Worm (Caenorhabditis elegans) whole organism, L4 larva: ENCODE data around the gene Y53G8AR.8.

Experiments
- D1046.2 ChIP-seq: fragments of 200-800 bp; sonication (Bioruptor generic); IDR thresholded peaks from 2 replicates; pipeline ENCODE4 v1.3.6; 2022; ENCODE audit warnings: missing genetic modification characterization, missing compliant biosample characterization
- F10B5.3 ChIP-seq: sonication (generic microtip); optimal IDR thresholded peaks from 2 replicates; lab custom pipeline; 2016; ENCODE audit warnings: mild to moderate bottlenecking, missing genetic modification characterization, missing compliant biosample characterization
- F26F4.8 ChIP-seq: fragments of 200-800 bp; sonication (Bioruptor generic); conservative IDR thresholded peaks from 2 replicates; pipeline ENCODE4 v1.3.6; 2022; ENCODE audit warnings: missing genetic modification characterization, missing compliant biosample characterization
- F49E8.2 ChIP-seq: sonication (generic microtip); optimal IDR thresholded peaks from 2 replicates; lab custom pipeline; 2016; ENCODE audit warnings: missing compliant biosample characterization, mild to moderate bottlenecking, missing genetic modification characterization, borderline replicate concordance
- Y105C5A.15 ChIP-seq: fragments of 200-800 bp; sonication (Bioruptor generic); IDR thresholded peaks from 2 replicates; pipeline ENCODE4 v1.3.6; 2022; ENCODE audit warnings: missing genetic modification characterization, missing compliant biosample characterization
- aha-1 ChIP-seq: fragments of 150-350 bp; peaks from one replicate; lab custom pipeline; 2014; ENCODE audit warnings: missing biosample characterization, missing genetic modification characterization
- aly-2 ChIP-seq: sonication (generic microtip); optimal IDR thresholded peaks from 2 replicates; lab custom pipeline; 2018; ENCODE audit warnings: missing biosample characterization, missing genetic modification characterization
- ama-1 ChIP-seq: fragments of 150-350 bp; optimal IDR thresholded peaks from 2 replicates; lab custom pipeline; 2014; ENCODE audit warnings: inconsistent platforms, mixed read lengths
- arid-1 ChIP-seq: fragments of 200-800 bp; sonication (Bioruptor generic); conservative IDR thresholded peaks from 2 replicates; pipeline ENCODE4 v1.3.6; 2022; ENCODE audit warnings: missing genetic modification reagents, missing genetic modification characterization, missing compliant biosample characterization
- ceh-28 ChIP-seq: fragments of 150-350 bp; optimal IDR thresholded peaks from 2 replicates; lab custom pipeline; 2014; ENCODE audit warnings: missing biosample characterization, missing genetic modification reagents, missing genetic modification characterization
- ceh-32 ChIP-seq: sonication (generic microtip); optimal IDR thresholded peaks from 2 replicates; lab custom pipeline; 2016; ENCODE audit warnings: mild to moderate bottlenecking, missing genetic modification characterization, missing compliant biosample characterization; ENCODE audit not compliant: poor library complexity
- ceh-82 ChIP-seq: sonication (generic microtip); optimal IDR thresholded peaks from 2 replicates; lab custom pipeline; 2017; ENCODE audit warnings: missing biosample characterization, missing genetic modification characterization
- ces-1 ChIP-seq: fragments of 150-350 bp; sonication (generic microtip); optimal IDR thresholded peaks from 4 replicates; lab custom pipeline; 2014; ENCODE audit warnings: missing biosample characterization, missing genetic modification reagents, missing genetic modification characterization
- ctbp-1 ChIP-seq: fragments of 200-800 bp; sonication (Bioruptor generic); IDR thresholded peaks from 2 replicates; pipeline ENCODE4 v1.3.6; 2022; ENCODE audit warnings: missing genetic modification reagents, missing genetic modification characterization, missing compliant biosample characterization
- daf-12 ChIP-seq: fragments of 150-350 bp; optimal IDR thresholded peaks from 2 replicates; lab custom pipeline; 2014; ENCODE audit warnings: missing biosample characterization, missing genetic modification reagents, missing genetic modification characterization
- daf-16 ChIP-seq, 3 experiments: sonication (generic microtip); optimal IDR thresholded peaks; 2 replicates each; lab custom pipeline; 2016 to 2017; ENCODE audit warnings: missing genetic modification characterization in 3 of 3, missing genetic modification reagents in 3 of 3, mild to moderate bottlenecking in 2 of 3, missing compliant biosample characterization in 2 of 3, missing biosample characterization in 1 of 3, moderate library complexity in 1 of 3
- daf-8 ChIP-seq: fragments of 200-800 bp; sonication (Bioruptor generic); IDR thresholded peaks from 2 replicates; pipeline ENCODE4 v1.3.6; 2022; ENCODE audit warnings: missing genetic modification characterization, missing compliant biosample characterization
- dpl-1 ChIP-seq: fragments of 150-350 bp; optimal IDR thresholded peaks from 2 replicates; lab custom pipeline; 2014; ENCODE audit warnings: missing biosample characterization, missing genetic modification reagents, missing genetic modification characterization
- duxl-1 ChIP-seq: sonication (generic microtip); optimal IDR thresholded peaks from 2 replicates; lab custom pipeline; 2016; ENCODE audit warnings: mild to moderate bottlenecking, missing genetic modification characterization, moderate library complexity, missing compliant biosample characterization; ENCODE audit not compliant: poor library complexity
- dve-1 ChIP-seq: sonication (generic microtip); optimal IDR thresholded peaks from 2 replicates; lab custom pipeline; 2017; ENCODE audit warnings: antibody characterized with exemption, mild to moderate bottlenecking, missing genetic modification characterization, missing compliant biosample characterization; ENCODE audit not compliant: insufficient read depth
- fkh-10 ChIP-seq: fragments of 150-350 bp; optimal IDR thresholded peaks from 2 replicates; lab custom pipeline; 2014; ENCODE audit warnings: missing biosample characterization, missing genetic modification reagents, missing genetic modification characterization
- hif-1 ChIP-seq, 2 experiments: sonication (generic microtip); optimal IDR thresholded peaks; 2 replicates each; lab custom pipeline; 2016 to 2017; ENCODE audit warnings: missing compliant biosample characterization in 2 of 2, missing genetic modification characterization in 2 of 2, missing genetic modification reagents in 2 of 2, missing genotype in 2 of 2, mild to moderate bottlenecking in 1 of 2
- hlh-11 ChIP-seq: fragments of 200-800 bp; sonication (Bioruptor generic); optimal IDR thresholded peaks from 2 replicates; lab custom pipeline; 2018; ENCODE audit warnings: mild to moderate bottlenecking, missing genetic modification characterization, missing compliant biosample characterization
- hlh-30 ChIP-seq: sonication (generic microtip); optimal IDR thresholded peaks from 2 replicates; lab custom pipeline; 2017; ENCODE audit warnings: antibody characterized with exemption, mild to moderate bottlenecking, missing genetic modification characterization, missing compliant biosample characterization; ENCODE audit not compliant: insufficient read depth
- lin-38 ChIP-seq: fragments of 200-800 bp; sonication (Bioruptor generic); IDR thresholded peaks from 2 replicates; pipeline ENCODE4 v1.3.6; 2022; ENCODE audit warnings: missing genetic modification reagents, missing genetic modification characterization, missing compliant biosample characterization
- lsy-2 ChIP-seq, 2 experiments: fragments of 150-350 bp in 1 of 2; sonication (generic microtip) in 1 of 2; optimal IDR thresholded peaks; 2 replicates each; lab custom pipeline; 2014 to 2017; ENCODE audit warnings: missing biosample characterization in 2 of 2, missing genetic modification characterization in 2 of 2
- madf-5 ChIP-seq, 2 experiments: fragments of 200-800 bp; sonication (Bioruptor generic); IDR thresholded peaks; 2 replicates each; pipeline ENCODE4 v1.3.6; 2022; ENCODE audit warnings: missing compliant biosample characterization in 2 of 2, missing genetic modification characterization in 2 of 2
- mdt-29 ChIP-seq: fragments of 200-800 bp; sonication (Bioruptor generic); IDR thresholded peaks from 2 replicates; pipeline ENCODE4 v1.3.6; 2022; ENCODE audit warnings: missing genetic modification reagents, missing genetic modification characterization, missing compliant biosample characterization
- mes-2 ChIP-seq: sonication (generic microtip); optimal IDR thresholded peaks from 2 replicates; lab custom pipeline; 2016; ENCODE audit warnings: missing genotype, mild to moderate bottlenecking, missing genetic modification characterization, missing compliant biosample characterization; ENCODE audit not compliant: poor library complexity, severe bottlenecking
- nhr-28 ChIP-seq: fragments of 150-350 bp; optimal IDR thresholded peaks from 2 replicates; lab custom pipeline; 2014; ENCODE audit warnings: missing biosample characterization, missing genetic modification characterization
- nhr-42 ChIP-seq: fragments of 200-800 bp; sonication (Bioruptor generic); IDR thresholded peaks from 2 replicates; pipeline ENCODE4 v1.3.6; 2022; ENCODE audit warnings: missing genetic modification characterization, missing compliant biosample characterization
- nhr-6 ChIP-seq: fragments of 150-350 bp; optimal IDR thresholded peaks from 2 replicates; lab custom pipeline; 2014; ENCODE audit warnings: missing biosample characterization, missing genetic modification characterization
- skn-1 ChIP-seq: fragments of 150-350 bp; optimal IDR thresholded peaks from 2 replicates; lab custom pipeline; 2014; ENCODE audit warnings: missing biosample characterization, missing genetic modification characterization
- unc-130 ChIP-seq: sonication (generic microtip); optimal IDR thresholded peaks from 2 replicates; lab custom pipeline; 2016; ENCODE audit warnings: missing genetic modification reagents, missing genetic modification characterization, missing compliant biosample characterization
- vab-7 ChIP-seq: fragments of 200-800 bp; sonication (Bioruptor generic); IDR thresholded peaks from 2 replicates; pipeline ENCODE4 v1.3.6; 2022; ENCODE audit warnings: missing genetic modification reagents, missing genetic modification characterization, missing compliant biosample characterization
- zip-11 ChIP-seq: fragments of 200-800 bp; sonication (Bioruptor generic); IDR thresholded peaks from 2 replicates; pipeline ENCODE4 v1.3.6; 2022; ENCODE audit warnings: missing genetic modification characterization, missing compliant biosample characterization

Gene Y53G8AR.8

ce11 chrIII:3323906-3324305, 29.8 kb upstream of the Y53G8AR.8 start (continued):
- TF ChIP-seq hlh-30 (peak; percentile 52), nhr-42 (GFP tag; lab: Robert Waterston, UW) (peak; percentile 65; the same call in 1 of the 2 replicates), D1046.2 (GFP tag; lab: Robert Waterston, UW) (no peak)
- TF ChIP-seq, all 104 proteins: peak for 25

- peak; percentile 8 for TF ChIP-seq dpl-1
- TF ChIP-seq daf-16 (GFP tag; optimal IDR thresholded peaks at IDR 0.05; lab: Kevin White, UChicago), result no peak
- peak; percentile 2 for TF ChIP-seq daf-16 (tag; optimal IDR thresholded peaks at IDR 0.05; lab: Kevin White, UChicago)
- no peak for TF ChIP-seq F49E8.2 (tag; lab: Kevin White, UChicago)
- TF ChIP-seq mes-2 (tag; lab: Kevin White, UChicago), result peak; percentile 56
- 0 out of 2 replicates have a peak, but pooled peaks have one; percentile 29 for TF ChIP-seq mdt-29 (GFP tag; lab: Robert Waterston, UW)
- peak in 1 of 2 experiments; percentile 58 for TF ChIP-seq hif-1 (tag; optimal IDR thresholded peaks at IDR 0.05; lab: Kevin White, UChicago)
- TF ChIP-seq zip-11 (GFP tag; lab: Robert Waterston, UW), result no peak
Measured at ce11 chrIII:3322317-3323010, 28.3 kb upstream of the Y53G8AR.8 start, which contains the start of gene phf-15. phf-15 (plus strand) TSS chrIII:3322853.

- TF ChIP-seq aha-1 (tag; lab: Kevin White, UChicago) (peak; percentile 71), skn-1 (tag; lab: Kevin White, UChicago) (no peak)
Measured at ce11 chrIII:3321145-3321544, 27.0 kb upstream of the Y53G8AR.8 start, which contains the start of gene Y53G8AR.9. Y53G8AR.9 (minus strand) TSS chrIII:3321245.

ce11 chrIII:3317887-3318286, 23.8 kb upstream of the Y53G8AR.8 start:
- TF ChIP-seq nhr-6 (tag; lab: Kevin White, UChicago) (no peak), ceh-28 (peak; percentile 2), F26F4.8 (GFP tag; lab: Robert Waterston, UW) (no peak), arid-1 (GFP tag; lab: Robert Waterston, UW) (peak; percentile 46; the same call in 1 of the 2 replicates), ctbp-1 (GFP tag; lab: Robert Waterston, UW) (0 out of 2 replicates have a peak, but pooled peaks have one; percentile 32), hif-1 (tag; optimal IDR thresholded peaks at IDR 0.05; lab: Kevin White, UChicago) (peak in 1 of 2 experiments; percentile 59)

- TF ChIP-seq aly-2 (tag; lab: Kevin White, UChicago) (no peak), lsy-2 (tag; optimal IDR thresholded peaks at IDR 0.05; lab: Kevin White, UChicago) (peak in 1 of 2 experiments; percentile 77)
Measured at ce11 chrIII:3312111-3312510, 18.0 kb upstream of the Y53G8AR.8 start.

ce11 chrIII:3311607-3312006, 17.5 kb upstream of the Y53G8AR.8 start:
- TF ChIP-seq duxl-1 (tag; lab: Kevin White, UChicago) (no peak), lin-38 (GFP tag; lab: Robert Waterston, UW) (peak; percentile 68), vab-7 (no peak), ceh-82 (tag; lab: Kevin White, UChicago) (no peak)

ce11 chrIII:3310876-3311597, 16.9 kb upstream of the Y53G8AR.8 start, which contains the start of gene ral-1:
ral-1 (plus strand) TSS chrIII:3311310.
- no peak for TF ChIP-seq ces-1 (GFP tag; lab: Kevin White, UChicago)
- no peak for TF ChIP-seq ceh-32
- no peak for TF ChIP-seq fkh-10 (GFP tag; lab: Kevin White, UChicago)
- no peak for TF ChIP-seq Y105C5A.15
- no peak for TF ChIP-seq daf-8 (GFP tag; lab: Robert Waterston, UW)
- peak; percentile 85 for TF ChIP-seq ceh-28
- TF ChIP-seq daf-12 (tag; lab: Kevin White, UChicago), result no peak
- TF ChIP-seq lsy-2 (tag; optimal IDR thresholded peaks at IDR 0.05; lab: Kevin White, UChicago), result peak in 1 of 2 experiments; percentile 26
- TF ChIP-seq nhr-28 (tag; lab: Kevin White, UChicago), result peak; percentile 11
- no peak for TF ChIP-seq ama-1 (lab: Kevin White, UChicago)
- TF ChIP-seq unc-130 (GFP tag; lab: Kevin White, UChicago), result no peak
- peak; percentile 46 for TF ChIP-seq dve-1 (tag; lab: Kevin White, UChicago)
- peak; percentile 3 for TF ChIP-seq hlh-11 (tag; lab: Kevin White, UChicago)
- no peak for TF ChIP-seq aly-2 (tag; lab: Kevin White, UChicago)
- no peak for TF ChIP-seq F10B5.3
- no peak for TF ChIP-seq madf-5 (GFP tag; IDR thresholded peaks at IDR 0.05; lab: Robert Waterston, UW)
